Fruit fly (Drosophila melanogaster): Measurements from ENCODE around the gene CG13055.

CG13055 gene

dm6 chr3L:16202550-16202949 is 49.6 kb downstream of the CG13055 start (continued):
- TF ChIP-seq CG6808 (GFP tag; optimal IDR thresholded peaks at IDR 0.05) (peak; percentile 66), Hr39 (GFP tag; optimal IDR thresholded peaks at IDR 0.05) (peak; percentile 58), fd59A (GFP tag; optimal IDR thresholded peaks at IDR 0.05) (peak; percentile 48), dsx (GFP tag; optimal IDR thresholded peaks at IDR 0.05; ENCODE audit: poor library complexity, severe bottlenecking) (no peak), Eip75B (GFP tag; optimal IDR thresholded peaks at IDR 0.05) (peak; percentile 54), CG6276 (GFP tag; optimal IDR thresholded peaks at IDR 0.05) (no peak), fkh (GFP tag; optimal IDR thresholded peaks at IDR 0.05) (no peak), Sox15 (GFP tag; optimal IDR thresholded peaks at IDR 0.05) (peak; percentile 10), CG4318 (GFP tag; optimal IDR thresholded peaks at IDR 0.05) (no peak), salr (GFP tag; optimal IDR thresholded peaks at IDR 0.05) (no peak), topi (GFP tag; optimal IDR thresholded peaks at IDR 0.05) (peak; percentile 45), lz (GFP tag; optimal IDR thresholded peaks at IDR 0.05) (peak; percentile 38), CG8319 (GFP tag; optimal IDR thresholded peaks at IDR 0.05) (peak; percentile 32), CG34406 (GFP tag; optimal IDR thresholded peaks at IDR 0.05) (peak; percentile 30)

dm6 chr3L:16201028-16201427 is 51.1 kb downstream of the CG13055 start, which contains the start of gene dls:
Gene dls, plus strand, starts transcription at chr3L:16201328.
- TF ChIP-seq Hr39 (GFP tag; optimal IDR thresholded peaks at IDR 0.05) (no peak), CG10669 (GFP tag; optimal IDR thresholded peaks at IDR 0.05) (no peak), fd85E (GFP tag; optimal IDR thresholded peaks at IDR 0.05) (no peak), dac (GFP tag; optimal IDR thresholded peaks at IDR 0.05) (no peak), Smox (GFP tag; optimal IDR thresholded peaks at IDR 0.05) (no peak), CG8119 (GFP tag; IDR thresholded peaks at IDR 0.05) (no peak), CG34406 (GFP tag; optimal IDR thresholded peaks at IDR 0.05) (no peak), Sox14 (GFP tag; optimal IDR thresholded peaks at IDR 0.05) (no peak), Hr4 (GFP tag; optimal IDR thresholded peaks at IDR 0.05) (no peak), CG32006 (GFP tag; optimal IDR thresholded peaks at IDR 0.05) (no peak), CG15336 (GFP tag; IDR thresholded peaks at IDR 0.05) (no peak), Ets96B (tag; optimal IDR thresholded peaks at IDR 0.05) (no peak), Sox15 (GFP tag; optimal IDR thresholded peaks at IDR 0.05) (no peak), pdm3 (GFP tag; optimal IDR thresholded peaks at IDR 0.05) (no peak), dsx (GFP tag; optimal IDR thresholded peaks at IDR 0.05; ENCODE audit: poor library complexity, severe bottlenecking) (no peak)

- TF ChIP-seq dsx (GFP tag; optimal IDR thresholded peaks at IDR 0.05; ENCODE audit: poor library complexity, severe bottlenecking) (no peak), Hr39 (GFP tag; optimal IDR thresholded peaks at IDR 0.05) (no peak), svp (GFP tag) (peak; percentile 19), CG10669 (GFP tag; optimal IDR thresholded peaks at IDR 0.05) (no peak), topi (GFP tag; optimal IDR thresholded peaks at IDR 0.05) (no peak)
These were observed 52.2 kb downstream of the CG13055 start, which contains the start of gene CG33689 for dm6 chr3L:16199929-16200328. Gene CG33689, plus strand, starts transcription at chr3L:16200229.

Measured in whole organism, prepupa.